Fruit fly (Drosophila melanogaster): ENCODE measurements around the gene CG4911.

The CG4911 gene

DNA sequence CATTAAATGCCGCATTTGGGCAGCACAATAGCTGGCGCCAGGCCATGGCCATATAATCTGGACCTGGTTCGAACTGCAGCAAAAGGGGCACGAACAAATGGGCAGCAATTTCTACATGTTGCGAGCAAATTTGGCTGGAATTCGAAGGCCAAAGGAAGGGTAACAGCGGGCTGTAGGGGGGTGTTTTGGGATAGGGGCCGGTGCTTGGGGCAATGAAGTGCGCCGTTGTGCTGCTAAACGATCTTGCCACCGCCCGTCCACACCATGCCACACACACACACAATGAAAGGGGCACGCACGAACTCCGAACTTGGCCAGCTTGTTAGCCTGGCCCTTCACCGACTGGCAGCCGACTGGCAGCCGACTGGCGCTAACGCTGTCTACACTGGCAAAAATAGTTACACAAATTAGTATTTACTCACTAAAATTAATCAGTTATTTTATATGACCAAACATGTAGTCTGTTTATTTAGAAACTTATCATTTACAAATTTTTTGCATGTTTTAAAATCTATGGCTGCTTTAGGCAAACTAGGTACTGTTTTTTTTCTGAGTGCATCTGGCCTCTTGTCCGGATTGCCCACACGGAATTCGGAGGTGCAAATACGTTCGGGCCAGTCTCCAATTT lies 38.4 kb downstream of the CG4911 start (continued):
- no peak for TF ChIP-seq CG7928 (GFP tag; optimal IDR thresholded peaks at IDR 0.05)
- no peak for TF ChIP-seq Opbp (GFP tag; IDR thresholded peaks at IDR 0.05; ENCODE audit: partially characterized antibody)
- TF ChIP-seq CG30431 (GFP tag; optimal IDR thresholded peaks at IDR 0.05): peak; percentile 13
- TF ChIP-seq zf30C (GFP tag; optimal IDR thresholded peaks at IDR 0.05): peak; percentile 37
- TF ChIP-seq ERR (GFP tag; optimal IDR thresholded peaks at IDR 0.05): no peak
- TF ChIP-seq Max (GFP tag; optimal IDR thresholded peaks at IDR 0.05): peak; percentile 56
- no peak for TF ChIP-seq Dp (GFP tag; optimal IDR thresholded peaks at IDR 0.05)
- TF ChIP-seq Ssrp (tag; optimal IDR thresholded peaks at IDR 0.05): peak; percentile 22
- peak; percentile 27 for TF ChIP-seq CG1529 (GFP tag; optimal IDR thresholded peaks at IDR 0.05)
- peak; percentile 78 for TF ChIP-seq CG4404 (GFP tag; IDR thresholded peaks at IDR 0.05)
- no peak for TF ChIP-seq Lhr (GFP tag; optimal IDR thresholded peaks at IDR 0.05)
- peak; percentile 48; the same call in 2 of the 3 replicates for TF ChIP-seq Aef1 (GFP tag; IDR thresholded peaks at IDR 0.05)
- TF ChIP-seq MBD-R2 (GFP tag; IDR thresholded peaks at IDR 0.05): no peak
- TF ChIP-seq dati (GFP tag; IDR thresholded peaks at IDR 0.05): no peak; the same call in 1 of the 2 replicates
- no peak for TF ChIP-seq CG31365 (tag; optimal IDR thresholded peaks at IDR 0.05)
- TF ChIP-seq CG34376 (GFP tag; optimal IDR thresholded peaks at IDR 0.05): no peak
- peak; percentile 64 for TF ChIP-seq tgo (GFP tag; IDR thresholded peaks at IDR 0.05)
- TF ChIP-seq yki (optimal IDR thresholded peaks at IDR 0.05): no peak
- peak; percentile 0 for TF ChIP-seq CG1603 (tag; optimal IDR thresholded peaks at IDR 0.05)
- peak; percentile 43 for TF ChIP-seq Xbp1 (GFP tag; optimal IDR thresholded peaks at IDR 0.05)
- TF ChIP-seq CG14014 (GFP tag; IDR thresholded peaks at IDR 0.05): no peak; the same call in 1 of the 2 replicates
- peak; percentile 70 for TF ChIP-seq CG14441 (GFP tag; IDR thresholded peaks at IDR 0.05)
- TF ChIP-seq Sox100B (GFP tag; optimal IDR thresholded peaks at IDR 0.05): peak; percentile 74
- no peak for TF ChIP-seq CG13894 (tag; optimal IDR thresholded peaks at IDR 0.05)
- peak; percentile 43 for TF ChIP-seq CG5180 (GFP tag; optimal IDR thresholded peaks at IDR 0.05)
- no peak for TF ChIP-seq sr (GFP tag; IDR thresholded peaks at IDR 0.05)
- no peak for TF ChIP-seq CG10431 (GFP tag; optimal IDR thresholded peaks at IDR 0.05)
- no peak for TF ChIP-seq Scr (GFP tag; IDR thresholded peaks at IDR 0.05; ENCODE audit: partially characterized antibody)
- TF ChIP-seq Elba2 (GFP tag; optimal IDR thresholded peaks at IDR 0.05): no peak
- peak; percentile 77 for TF ChIP-seq croc (GFP tag; conservative IDR thresholded peaks at IDR 0.05)
- TF ChIP-seq pros (GFP tag; optimal IDR thresholded peaks at IDR 0.05): no peak
- TF ChIP-seq CG9609 (GFP tag; optimal IDR thresholded peaks at IDR 0.05): peak; percentile 12
- TF ChIP-seq tio (GFP tag; optimal IDR thresholded peaks at IDR 0.05): no peak
- TF ChIP-seq Camta (GFP tag; optimal IDR thresholded peaks at IDR 0.05): peak; percentile 31
- peak; percentile 50 for TF ChIP-seq E2f2 (GFP tag; IDR thresholded peaks at IDR 0.05)
- TF ChIP-seq NfI (GFP tag; optimal IDR thresholded peaks at IDR 0.05): no peak
- peak; percentile 83 for TF ChIP-seq CG14710 (tag; optimal IDR thresholded peaks at IDR 0.05)
- TF ChIP-seq Sin3A (optimal IDR thresholded peaks at IDR 0.05): no peak
- TF ChIP-seq inv (GFP tag; IDR thresholded peaks at IDR 0.05; ENCODE audit: partially characterized antibody): no peak
- TF ChIP-seq CG12659 (GFP tag; optimal IDR thresholded peaks at IDR 0.05): no peak
- no peak for TF ChIP-seq wek (GFP tag; optimal IDR thresholded peaks at IDR 0.05)
- peak; percentile 63 for TF ChIP-seq Oli (tag; optimal IDR thresholded peaks at IDR 0.05)
- TF ChIP-seq Atf6 (GFP tag; IDR thresholded peaks at IDR 0.05): peak; percentile 16; the same call in 1 of the 2 replicates
- no peak for TF ChIP-seq Nf-YB (GFP tag; optimal IDR thresholded peaks at IDR 0.05)
- no peak for TF ChIP-seq Oaz (GFP tag; IDR thresholded peaks at IDR 0.05)
- TF ChIP-seq B-H2 (GFP tag; optimal IDR thresholded peaks at IDR 0.05): no peak
- TF ChIP-seq psq (GFP tag; optimal IDR thresholded peaks at IDR 0.05): no peak
- TF ChIP-seq CG5953 (GFP tag; IDR thresholded peaks at IDR 0.05): peak; percentile 39; the same call in 1 of the 2 replicates
- peak; percentile 19 for TF ChIP-seq Meics (GFP tag; optimal IDR thresholded peaks at IDR 0.05)
- no peak for TF ChIP-seq hkb (optimal IDR thresholded peaks at IDR 0.05)
- peak; percentile 75 for TF ChIP-seq hkb (GFP tag; IDR thresholded peaks at IDR 0.05)
